Worm (Caenorhabditis elegans): ENCODE measurements around the gene C29F5.1.

DNA sequence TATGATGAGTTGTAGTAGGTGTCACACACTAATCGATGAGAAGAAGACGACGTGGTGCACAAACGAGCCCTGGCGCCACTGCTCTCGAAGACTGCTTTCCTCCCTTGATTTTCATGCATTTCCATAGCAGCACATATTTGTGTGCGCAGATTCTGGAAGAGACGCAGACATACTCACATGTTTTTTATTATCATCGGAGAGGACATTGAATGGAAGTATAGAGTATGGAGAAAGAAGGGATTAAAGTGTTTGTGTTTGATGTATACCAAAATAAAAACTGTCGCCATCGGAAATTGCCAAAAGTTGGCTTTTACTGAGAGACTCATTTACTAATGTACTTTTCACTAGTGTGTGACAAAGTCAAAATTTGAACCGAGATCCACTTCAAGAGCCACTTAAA is 9.1 kb upstream of the C29F5.1 start, which contains the start of gene mps-1:
- TF ChIP-seq dmd-4 (tag; optimal IDR thresholded peaks at IDR 0.05), result no peak
- no peak for TF ChIP-seq unc-39 (tag; optimal IDR thresholded peaks at IDR 0.05)

Data from whole organism, L2 larva.